Worm (Caenorhabditis elegans) whole organism, young adult: ENCODE results near the gene klo-1.

ENCODE experiments used
- F33H1.4 ChIP-seq: fragments of 200-800 bp; sonication (Bioruptor generic); IDR thresholded peaks from 2 replicates; pipeline ENCODE4 v1.3.6; 2022; ENCODE audit warnings: missing genetic modification reagents, missing genetic modification characterization, missing compliant biosample characterization
- ama-1 ChIP-seq, 3 experiments: fragments of 150-350 bp in 1 of 3; sonication (generic microtip) in 2 of 3; optimal IDR thresholded peaks; 2 replicates each; lab custom pipeline; 2014 to 2018; ENCODE audit warnings: missing biosample characterization in 2 of 3, missing genetic modification characterization in 2 of 3, missing genetic modification reagents in 2 of 3
- attf-6 ChIP-seq: fragments of 200-800 bp; sonication (Bioruptor generic); IDR thresholded peaks from 2 replicates; pipeline ENCODE4 v1.3.6; 2022; ENCODE audit warnings: missing genetic modification reagents, missing genetic modification characterization, missing compliant biosample characterization
- bed-2 ChIP-seq: fragments of 200-800 bp; sonication (Bioruptor generic); IDR thresholded peaks from 2 replicates; pipeline ENCODE4 v1.3.6; 2022; ENCODE audit warnings: missing genetic modification reagents, missing genetic modification characterization, missing compliant biosample characterization
- dpl-1 ChIP-seq: fragments of 150-350 bp; optimal IDR thresholded peaks from 2 replicates; lab custom pipeline; 2014; ENCODE audit warnings: missing biosample characterization, missing genetic modification reagents, missing genetic modification characterization
- him-1 ChIP-seq: sonication (generic microtip); optimal IDR thresholded peaks from 2 replicates; lab custom pipeline; 2016; ENCODE audit warnings: missing genotype, missing genetic modification reagents, missing genetic modification characterization, missing compliant biosample characterization
- lag-1 ChIP-seq: fragments of 200-800 bp; sonication (Bioruptor generic); IDR thresholded peaks from 2 replicates; pipeline ENCODE4 v1.3.6; 2022; ENCODE audit warnings: missing genetic modification reagents, missing genetic modification characterization, missing compliant biosample characterization
- madf-10 ChIP-seq: sonication (generic microtip); optimal IDR thresholded peaks from 2 replicates; lab custom pipeline; 2016; ENCODE audit warnings: mild to moderate bottlenecking, missing genetic modification characterization, missing compliant biosample characterization
- madf-3 ChIP-seq: fragments of 200-800 bp; sonication (Bioruptor generic); IDR thresholded peaks from 2 replicates; pipeline ENCODE4 v1.3.6; 2022; ENCODE audit warnings: missing genetic modification reagents, missing genetic modification characterization, missing compliant biosample characterization
- nfya-1 ChIP-seq: sonication (generic microtip); optimal IDR thresholded peaks from 2 replicates; lab custom pipeline; 2017; ENCODE audit warnings: antibody characterized with exemption, missing compliant biosample characterization, missing genetic modification characterization, borderline replicate concordance; ENCODE audit not compliant: insufficient read depth
- pha-4 ChIP-seq: fragments of 150-350 bp; sonication (generic microtip); optimal IDR thresholded peaks from 2 replicates; lab custom pipeline; 2014; ENCODE audit warnings: missing biosample characterization, missing genetic modification reagents, missing genetic modification characterization
- snpc-4 ChIP-seq, 5 experiments: fragments of 150-350 bp in 1 of 5; sonication (generic microtip) in 4 of 5; optimal IDR thresholded peaks; 2 replicates each; lab custom pipeline; 2014 to 2018; ENCODE audit warnings: missing genetic modification characterization in 5 of 5, missing biosample characterization in 3 of 5, antibody characterized with exemption in 2 of 5, mild to moderate bottlenecking in 2 of 5, missing compliant biosample characterization in 2 of 5, missing genotype in 2 of 5, moderate library complexity in 2 of 5, missing genetic modification reagents in 1 of 5
- ztf-28 ChIP-seq: fragments of 200-800 bp; sonication (Bioruptor generic); IDR thresholded peaks from 2 replicates; pipeline ENCODE4 v1.3.6; 2022; ENCODE audit warnings: missing genetic modification reagents, missing genetic modification characterization, missing compliant biosample characterization
- ztf-6 ChIP-seq: fragments of 200-800 bp; sonication (Bioruptor generic); IDR thresholded peaks from 2 replicates; pipeline ENCODE4 v1.3.6; 2022; ENCODE audit warnings: missing genetic modification reagents, missing genetic modification characterization, missing compliant biosample characterization

DNA sequence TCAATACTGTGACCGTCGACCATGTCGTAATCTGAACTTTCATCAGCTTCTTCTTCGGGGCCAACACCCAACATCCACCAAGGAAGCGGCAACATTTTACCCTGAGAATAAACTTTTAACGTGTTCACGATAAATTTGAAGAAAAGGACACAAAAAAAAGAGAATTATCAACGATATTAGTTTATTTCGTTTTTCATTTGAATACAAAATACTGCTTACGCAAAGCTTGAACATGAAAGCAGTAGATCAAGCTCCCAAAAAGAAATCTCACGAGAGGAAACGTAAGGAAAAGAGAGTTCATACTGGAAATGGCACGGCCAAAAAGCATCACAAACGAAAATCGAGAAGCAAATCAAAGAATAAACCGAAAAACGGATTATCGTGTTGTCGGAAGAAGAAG lies 15.7 kb upstream of the klo-1 start, which contains the start of the genes C46A5.6 and C46A5.1:
- no peak for TF ChIP-seq snpc-4 (GFP tag; optimal IDR thresholded peaks at IDR 0.05; lab: Kevin White, UChicago)
- no peak for TF ChIP-seq snpc-4 (tag; optimal IDR thresholded peaks at IDR 0.05; lab: Kevin White, UChicago)
- no peak for TF ChIP-seq ztf-28 (GFP tag; lab: Robert Waterston, UW)
- TF ChIP-seq attf-6 (GFP tag; lab: Robert Waterston, UW), result no peak
- TF ChIP-seq lag-1 (GFP tag; lab: Robert Waterston, UW), result no peak
- no peak for TF ChIP-seq bed-2 (GFP tag; lab: Robert Waterston, UW)
- no peak for TF ChIP-seq nfya-1 (tag; lab: Kevin White, UChicago)
- no peak for TF ChIP-seq dpl-1
- no peak for TF ChIP-seq ztf-6 (GFP tag; lab: Robert Waterston, UW)
- TF ChIP-seq madf-3 (GFP tag; lab: Robert Waterston, UW), result no peak
- no peak for TF ChIP-seq ama-1 (optimal IDR thresholded peaks at IDR 0.05; lab: Kevin White, UChicago)
- no peak for TF ChIP-seq ama-1 (GFP tag; optimal IDR thresholded peaks at IDR 0.05; lab: Kevin White, UChicago)
- TF ChIP-seq F33H1.4, result no peak
- no peak for TF ChIP-seq pha-4 (tag; lab: Kevin White, UChicago)
- no peak for TF ChIP-seq him-1 (tag; lab: Kevin White, UChicago)
- TF ChIP-seq madf-10 (tag; lab: Kevin White, UChicago), result no peak
